Worm (Caenorhabditis elegans) whole organism, late embryonic: Measurements from ENCODE around the gene B0495.7.

Experiments used
- Y22D7AL.16 ChIP-seq: sonication (generic microtip); optimal IDR thresholded peaks from 2 replicates; lab custom pipeline; 2016; ENCODE audit warnings: missing genetic modification characterization, missing compliant biosample characterization
- ama-1 ChIP-seq: fragments of 150-350 bp; optimal IDR thresholded peaks from 2 replicates; lab custom pipeline; 2014
- ceh-2 ChIP-seq: sonication (generic microtip); optimal IDR thresholded peaks from 2 replicates; lab custom pipeline; 2016; ENCODE audit warnings: missing genotype, missing genetic modification characterization, missing compliant biosample characterization
- ceh-30 ChIP-seq: fragments of 150-350 bp; optimal IDR thresholded peaks from 2 replicates; lab custom pipeline; 2014; ENCODE audit warnings: missing biosample characterization, missing genetic modification characterization
- ceh-6 ChIP-seq: fragments of 200-800 bp; sonication (Bioruptor generic); optimal IDR thresholded peaks from 2 replicates; lab custom pipeline; 2018; ENCODE audit warnings: mild to moderate bottlenecking, missing genetic modification characterization, missing compliant biosample characterization
- che-1 ChIP-seq: sonication (generic microtip); optimal IDR thresholded peaks from 2 replicates; lab custom pipeline; 2016; ENCODE audit warnings: mild to moderate bottlenecking, missing genetic modification characterization, missing compliant biosample characterization
- lin-11 ChIP-seq: fragments of 200-800 bp; sonication (Bioruptor generic); optimal IDR thresholded peaks from 2 replicates; lab custom pipeline; 2018; ENCODE audit warnings: mild to moderate bottlenecking, missing genetic modification characterization, missing compliant biosample characterization
- pag-3 ChIP-seq: sonication (generic microtip); optimal IDR thresholded peaks from 2 replicates; lab custom pipeline; 2016; ENCODE audit warnings: missing compliant biosample characterization, missing genetic modification characterization, borderline replicate concordance
- pha-4 ChIP-seq: fragments of 150-350 bp; optimal IDR thresholded peaks from 2 replicates; lab custom pipeline; 2018; ENCODE audit warnings: missing biosample characterization, missing genetic modification reagents, missing genetic modification characterization
- ref-2 ChIP-seq: sonication (generic microtip); optimal IDR thresholded peaks from 2 replicates; lab custom pipeline; 2016; ENCODE audit warnings: missing genetic modification characterization, missing compliant biosample characterization
- rnt-1 ChIP-seq: sonication (generic microtip); optimal IDR thresholded peaks from 2 replicates; lab custom pipeline; 2016; ENCODE audit warnings: missing genetic modification characterization, missing compliant biosample characterization
- unc-86 ChIP-seq: sonication (generic microtip); optimal IDR thresholded peaks from 2 replicates; lab custom pipeline; 2016; ENCODE audit warnings: missing genetic modification characterization, missing compliant biosample characterization

DNA sequence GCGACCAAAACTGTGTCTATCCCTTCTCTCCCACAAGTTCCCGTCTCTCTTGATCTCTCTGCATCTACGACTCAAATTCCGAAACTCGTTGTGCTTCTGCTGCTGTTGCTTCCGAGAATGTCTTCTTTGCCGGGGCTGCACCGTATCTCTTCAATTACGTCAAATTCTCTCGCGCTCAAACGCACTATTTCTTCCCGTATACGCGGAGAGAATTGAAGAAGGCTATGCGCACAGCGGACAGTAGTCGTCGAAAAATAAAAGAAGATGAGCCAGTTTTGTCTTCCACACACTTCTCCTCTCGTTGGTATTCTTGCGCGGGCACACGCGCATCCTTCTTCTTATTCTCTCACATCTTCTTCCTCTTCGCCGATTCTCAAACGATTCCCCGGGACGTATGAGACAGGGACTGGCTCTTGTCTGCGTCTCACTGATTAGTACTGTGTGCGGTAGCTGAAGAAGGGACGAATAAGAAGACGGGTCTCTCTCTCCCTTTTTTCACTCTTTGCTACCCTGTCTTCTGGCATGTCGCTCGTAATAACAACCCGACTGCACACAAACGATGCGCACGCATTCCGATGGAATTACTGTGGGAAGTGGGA lies 28.6 kb downstream of the B0495.7 start:
- peak; percentile 2 for TF ChIP-seq ref-2 (tag; lab: Kevin White, UChicago)
- no peak for TF ChIP-seq ama-1 (lab: Kevin White, UChicago)
- TF ChIP-seq Y22D7AL.16 (tag; lab: Kevin White, UChicago): no peak
- TF ChIP-seq che-1 (tag; lab: Kevin White, UChicago): no peak
- TF ChIP-seq pag-3 (tag; lab: Kevin White, UChicago): no peak
- no peak for TF ChIP-seq unc-86 (tag; lab: Kevin White, UChicago)
- peak; percentile 6 for TF ChIP-seq lin-11 (tag; lab: Kevin White, UChicago)
- no peak for TF ChIP-seq ceh-30 (tag; lab: Kevin White, UChicago)
- TF ChIP-seq rnt-1 (tag; lab: Kevin White, UChicago): no peak
- no peak for TF ChIP-seq pha-4 (tag; lab: Kevin White, UChicago)
- TF ChIP-seq ceh-6 (GFP tag; lab: Kevin White, UChicago): no peak
- TF ChIP-seq ceh-2 (tag; lab: Kevin White, UChicago): no peak
